Worm (Caenorhabditis elegans) whole organism, late embryonic: Measurements from ENCODE around the gene rps-11.
A peak's percentile ranks its signal among the peaks of the same experiment; 100 is the strongest.

Experiments used
- C08G9.2 ChIP-seq: sonication (generic microtip); optimal IDR thresholded peaks from 2 replicates; lab custom pipeline; 2016; ENCODE audit warnings: mild to moderate bottlenecking, missing genetic modification characterization, moderate library complexity, missing compliant biosample characterization
- F13H6.1 ChIP-seq: sonication (generic microtip); optimal IDR thresholded peaks from 2 replicates; lab custom pipeline; 2016; ENCODE audit warnings: missing genetic modification characterization, missing compliant biosample characterization
- K02D7.2 ChIP-seq: sonication (generic microtip); optimal IDR thresholded peaks from 2 replicates; lab custom pipeline; 2017; ENCODE audit warnings: mild to moderate bottlenecking, missing genetic modification characterization, missing compliant biosample characterization
- T23F11.4 ChIP-seq: fragments of 200-800 bp; sonication (Bioruptor generic); optimal IDR thresholded peaks from 2 replicates; lab custom pipeline; 2018; ENCODE audit warnings: mild to moderate bottlenecking, missing genetic modification characterization, missing compliant biosample characterization
- ahr-1 ChIP-seq: sonication (generic microtip); optimal IDR thresholded peaks from 2 replicates; lab custom pipeline; 2016; ENCODE audit warnings: missing genetic modification characterization, missing compliant biosample characterization
- ama-1 ChIP-seq: fragments of 150-350 bp; optimal IDR thresholded peaks from 2 replicates; lab custom pipeline; 2014
- ceh-14 ChIP-seq: sonication (generic microtip); optimal IDR thresholded peaks from 2 replicates; lab custom pipeline; 2016; ENCODE audit warnings: missing genotype, missing genetic modification characterization, missing compliant biosample characterization
- ceh-30 ChIP-seq: fragments of 150-350 bp; optimal IDR thresholded peaks from 2 replicates; lab custom pipeline; 2014; ENCODE audit warnings: missing biosample characterization, missing genetic modification characterization
- ceh-31 ChIP-seq: sonication (generic microtip); optimal IDR thresholded peaks from 2 replicates; lab custom pipeline; 2016; ENCODE audit warnings: missing genetic modification characterization, missing compliant biosample characterization
- ceh-34 ChIP-seq: sonication (generic microtip); optimal IDR thresholded peaks from 2 replicates; lab custom pipeline; 2016; ENCODE audit warnings: mild to moderate bottlenecking, missing genetic modification characterization, missing compliant biosample characterization
- ceh-45 ChIP-seq: fragments of 200-800 bp; sonication (Bioruptor generic); IDR thresholded peaks from 2 replicates; pipeline ENCODE4 v1.3.6; 2022; ENCODE audit warnings: missing genetic modification reagents, missing genetic modification characterization, missing compliant biosample characterization
- ceh-6 ChIP-seq: fragments of 200-800 bp; sonication (Bioruptor generic); optimal IDR thresholded peaks from 2 replicates; lab custom pipeline; 2018; ENCODE audit warnings: mild to moderate bottlenecking, missing genetic modification characterization, missing compliant biosample characterization
- ceh-9 ChIP-seq: sonication (generic microtip); optimal IDR thresholded peaks from 2 replicates; lab custom pipeline; 2016; ENCODE audit warnings: mild to moderate bottlenecking, missing genetic modification characterization, inconsistent platforms, missing compliant biosample characterization
- che-1 ChIP-seq: sonication (generic microtip); optimal IDR thresholded peaks from 2 replicates; lab custom pipeline; 2016; ENCODE audit warnings: mild to moderate bottlenecking, missing genetic modification characterization, missing compliant biosample characterization
- dmd-4 ChIP-seq: sonication (generic microtip); optimal IDR thresholded peaks from 2 replicates; lab custom pipeline; 2016; ENCODE audit warnings: borderline replicate concordance, missing genetic modification characterization, missing compliant biosample characterization
- elt-2 ChIP-seq: sonication (generic microtip); optimal IDR thresholded peaks from 2 replicates; lab custom pipeline; 2016; ENCODE audit warnings: missing genetic modification reagents, missing genetic modification characterization, missing compliant biosample characterization
- eyg-1 ChIP-seq: sonication (generic microtip); optimal IDR thresholded peaks from 2 replicates; lab custom pipeline; 2016; ENCODE audit warnings: missing genotype, missing genetic modification characterization, missing compliant biosample characterization
- fax-1 ChIP-seq: sonication (generic microtip); optimal IDR thresholded peaks from 2 replicates; lab custom pipeline; 2016; ENCODE audit warnings: missing genotype, missing genetic modification characterization, missing compliant biosample characterization
- fkh-10 ChIP-seq: fragments of 150-350 bp; optimal IDR thresholded peaks from 2 replicates; lab custom pipeline; 2014; ENCODE audit warnings: missing biosample characterization, missing genetic modification reagents, missing genetic modification characterization
- fkh-6 ChIP-seq: sonication (generic microtip); optimal IDR thresholded peaks from 2 replicates; lab custom pipeline; 2016; ENCODE audit warnings: missing genetic modification characterization, missing compliant biosample characterization
- gmeb-2 ChIP-seq: sonication (generic microtip); optimal IDR thresholded peaks from 2 replicates; lab custom pipeline; 2016; ENCODE audit warnings: missing genetic modification characterization, inconsistent platforms, missing compliant biosample characterization
- hlh-8 ChIP-seq: sonication (generic microtip); optimal IDR thresholded peaks from 2 replicates; lab custom pipeline; 2016; ENCODE audit warnings: missing genotype, missing genetic modification characterization, missing compliant biosample characterization
- mec-3 ChIP-seq: sonication (generic microtip); optimal IDR thresholded peaks from 2 replicates; lab custom pipeline; 2016; ENCODE audit warnings: borderline replicate concordance, missing genetic modification characterization, missing compliant biosample characterization
- nfya-1 ChIP-seq: sonication (generic microtip); optimal IDR thresholded peaks from 2 replicates; lab custom pipeline; 2017; ENCODE audit warnings: missing genetic modification characterization, mild to moderate bottlenecking, missing compliant biosample characterization, antibody characterized with exemption, moderate library complexity
- nhr-11 ChIP-seq: fragments of 150-350 bp; optimal IDR thresholded peaks from 2 replicates; lab custom pipeline; 2014; ENCODE audit warnings: missing biosample characterization, missing genetic modification characterization
- nhr-232 ChIP-seq: sonication (generic microtip); optimal IDR thresholded peaks from 2 replicates; lab custom pipeline; 2016; ENCODE audit warnings: missing genetic modification characterization, missing compliant biosample characterization
- pag-3 ChIP-seq: sonication (generic microtip); optimal IDR thresholded peaks from 2 replicates; lab custom pipeline; 2016; ENCODE audit warnings: missing compliant biosample characterization, missing genetic modification characterization, borderline replicate concordance
- pax-1 ChIP-seq: fragments of 150-350 bp; optimal IDR thresholded peaks from 2 replicates; lab custom pipeline; 2014; ENCODE audit warnings: missing biosample characterization, missing genetic modification characterization
- pqm-1 ChIP-seq: sonication (generic microtip); optimal IDR thresholded peaks from 2 replicates; lab custom pipeline; 2016; ENCODE audit warnings: missing genetic modification characterization, missing compliant biosample characterization
- sox-2 ChIP-seq: fragments of 200-800 bp; sonication (Bioruptor generic); IDR thresholded peaks from 2 replicates; pipeline ENCODE4 v1.3.6; 2022; ENCODE audit warnings: missing genetic modification reagents, missing genetic modification characterization, missing compliant biosample characterization
- sox-4 ChIP-seq: sonication (generic microtip); optimal IDR thresholded peaks from 2 replicates; lab custom pipeline; 2017; ENCODE audit warnings: mild to moderate bottlenecking, missing genetic modification characterization, inconsistent platforms, missing compliant biosample characterization
- syd-9 ChIP-seq: sonication (generic microtip); optimal IDR thresholded peaks from 2 replicates; lab custom pipeline; 2016; ENCODE audit warnings: mild to moderate bottlenecking, missing genetic modification characterization, moderate library complexity, missing compliant biosample characterization
- unc-42 ChIP-seq: sonication (generic microtip); optimal IDR thresholded peaks from 2 replicates; lab custom pipeline; 2016; ENCODE audit warnings: missing genotype, missing genetic modification characterization, missing compliant biosample characterization
- unc-86 ChIP-seq: sonication (generic microtip); optimal IDR thresholded peaks from 2 replicates; lab custom pipeline; 2016; ENCODE audit warnings: missing genetic modification characterization, missing compliant biosample characterization
- zip-5 ChIP-seq: sonication (generic microtip); optimal IDR thresholded peaks from 2 replicates; lab custom pipeline; 2016; ENCODE audit warnings: missing genetic modification characterization, missing compliant biosample characterization

Gene rps-11

ce11 chrIV:11640915-11641314 is 38.5 kb downstream of the rps-11 start, which contains the start of gene ttr-50:
Gene ttr-50 (minus strand): TSS chrIV:11641015.
- no peak for TF ChIP-seq nhr-11 (tag; lab: Kevin White, UChicago)
- peak; percentile 71 for TF ChIP-seq elt-2 (tag; lab: Kevin White, UChicago)
- no peak for TF ChIP-seq unc-86 (tag; lab: Kevin White, UChicago)
- TF ChIP-seq, all 69 proteins: peak for 1

ce11 chrIV:11641802-11642201 is 39.4 kb downstream of the rps-11 start, which contains the start of gene ZK809.1:
Gene ZK809.1 (plus strand): TSS chrIV:11642102.
- TF ChIP-seq ceh-31 (tag; lab: Kevin White, UChicago): no peak
- no peak for TF ChIP-seq ceh-6
- TF ChIP-seq pag-3 (tag; lab: Kevin White, UChicago): no peak
- no peak for TF ChIP-seq nfya-1 (tag; lab: Kevin White, UChicago)
- no peak for TF ChIP-seq F13H6.1 (tag; lab: Kevin White, UChicago)
- TF ChIP-seq dmd-4 (tag; lab: Kevin White, UChicago): no peak
- TF ChIP-seq ceh-14 (tag; lab: Kevin White, UChicago): no peak

- TF ChIP-seq mec-3 (tag; lab: Kevin White, UChicago) (no peak), nhr-232 (tag; lab: Kevin White, UChicago) (no peak), nfya-1 (tag; lab: Kevin White, UChicago) (no peak), pax-1 (tag; lab: Kevin White, UChicago) (no peak), ceh-34 (no peak), hlh-8 (no peak), gmeb-2 (tag; lab: Kevin White, UChicago) (no peak), K02D7.2 (tag; lab: Kevin White, UChicago) (no peak), fkh-6 (tag; lab: Kevin White, UChicago) (no peak), syd-9 (tag; lab: Kevin White, UChicago) (no peak), ceh-14 (tag; lab: Kevin White, UChicago) (no peak), sox-2 (GFP tag; lab: Robert Waterston, UW) (no peak)
Measured at ce11 chrIV:11643829-11644228, 41.4 kb downstream of the rps-11 start, which contains the start of gene prx-2. Gene prx-2 (plus strand): TSS chrIV:11644129.

- TF ChIP-seq C08G9.2 (tag; lab: Kevin White, UChicago) (no peak), pqm-1 (tag; lab: Kevin White, UChicago) (no peak), sox-4 (tag; lab: Kevin White, UChicago) (no peak), fax-1 (tag; lab: Kevin White, UChicago) (no peak), mec-3 (tag; lab: Kevin White, UChicago) (no peak), che-1 (tag; lab: Kevin White, UChicago) (no peak), ceh-9 (tag; lab: Kevin White, UChicago) (no peak), syd-9 (tag; lab: Kevin White, UChicago) (no peak), fkh-10 (GFP tag; lab: Kevin White, UChicago) (no peak), elt-2 (tag; lab: Kevin White, UChicago) (no peak), ama-1 (lab: Kevin White, UChicago) (no peak), ahr-1 (tag; lab: Kevin White, UChicago) (no peak), ceh-45 (no peak), zip-5 (tag; lab: Kevin White, UChicago) (no peak), eyg-1 (tag; lab: Kevin White, UChicago) (no peak), unc-86 (tag; lab: Kevin White, UChicago) (no peak), T23F11.4 (no peak), ceh-14 (tag; lab: Kevin White, UChicago) (no peak), ceh-30 (tag; lab: Kevin White, UChicago) (no peak)
Measured at ce11 chrIV:11644705-11645104, 42.3 kb downstream of the rps-11 start.

ce11 chrIV:11645354-11645753 is 42.9 kb downstream of the rps-11 start:
- TF ChIP-seq C08G9.2 (tag; lab: Kevin White, UChicago): no peak
- TF ChIP-seq elt-2 (tag; lab: Kevin White, UChicago): peak; percentile 17
- TF ChIP-seq unc-42 (tag; lab: Kevin White, UChicago): no peak
